Worm (Caenorhabditis elegans) whole organism, late embryonic: ENCODE measurements around the gene nhr-30.

Experiments
- ceh-19 ChIP-seq: fragments of 200-800 bp; sonication (Bioruptor generic); optimal IDR thresholded peaks from 2 replicates; lab custom pipeline; 2018; ENCODE audit warnings: mild to moderate bottlenecking, missing genetic modification characterization, missing compliant biosample characterization
- dmd-4 ChIP-seq: sonication (generic microtip); optimal IDR thresholded peaks from 2 replicates; lab custom pipeline; 2016; ENCODE audit warnings: borderline replicate concordance, missing genetic modification characterization, missing compliant biosample characterization
- mec-3 ChIP-seq: sonication (generic microtip); optimal IDR thresholded peaks from 2 replicates; lab custom pipeline; 2016; ENCODE audit warnings: borderline replicate concordance, missing genetic modification characterization, missing compliant biosample characterization
- nfya-1 ChIP-seq: sonication (generic microtip); optimal IDR thresholded peaks from 2 replicates; lab custom pipeline; 2017; ENCODE audit warnings: missing genetic modification characterization, mild to moderate bottlenecking, missing compliant biosample characterization, antibody characterized with exemption, moderate library complexity
- pqm-1 ChIP-seq: sonication (generic microtip); optimal IDR thresholded peaks from 2 replicates; lab custom pipeline; 2016; ENCODE audit warnings: missing genetic modification characterization, missing compliant biosample characterization
- syd-9 ChIP-seq: sonication (generic microtip); optimal IDR thresholded peaks from 2 replicates; lab custom pipeline; 2016; ENCODE audit warnings: mild to moderate bottlenecking, missing genetic modification characterization, moderate library complexity, missing compliant biosample characterization
- unc-3 ChIP-seq, 2 experiments: fragments of 200-800 bp in 1 of 2; sonication (Bioruptor generic) in 1 of 2; sonication (generic microtip) in 1 of 2; conservative IDR thresholded peaks in 1 of 2; optimal IDR thresholded peaks in 1 of 2; 2 replicates each; pipeline versions ENCODE4 v1.3.6 to Lab custom; 2016 to 2022; ENCODE audit warnings: missing compliant biosample characterization in 2 of 2, missing genetic modification characterization in 2 of 2, missing genetic modification reagents in 1 of 2

ce11 chrV:9084252-9084651, 39.3 kb downstream of the nhr-30 start:
- TF ChIP-seq dmd-4 (tag; lab: Kevin White, UChicago) = no peak
- no peak for TF ChIP-seq nfya-1
- no peak for TF ChIP-seq ceh-19 (GFP tag; lab: Kevin White, UChicago)
- no peak for TF ChIP-seq pqm-1 (tag; lab: Kevin White, UChicago)
- TF ChIP-seq mec-3 (tag; lab: Kevin White, UChicago) = no peak
- TF ChIP-seq unc-3 (GFP tag; conservative IDR thresholded peaks at IDR 0.05; lab: Robert Waterston, UW) = no peak
- TF ChIP-seq unc-3 (tag; optimal IDR thresholded peaks at IDR 0.05; lab: Kevin White, UChicago) = no peak
- TF ChIP-seq syd-9 = no peak
